Worm (Caenorhabditis elegans) whole organism, young adult: ENCODE data around the gene F07E5.12.

Experiments
- Y79H2A.3 ChIP-seq: fragments of 200-800 bp; sonication (Bioruptor generic); conservative IDR thresholded peaks from 2 replicates; pipeline ENCODE4 v1.3.6; 2022; ENCODE audit warnings: missing genetic modification reagents, missing genetic modification characterization, missing compliant biosample characterization
- cebp-1 ChIP-seq, 2 experiments: fragments of 200-800 bp in 1 of 2; sonication (Bioruptor generic) in 1 of 2; sonication (generic microtip) in 1 of 2; IDR thresholded peaks in 1 of 2; optimal IDR thresholded peaks in 1 of 2; 2 replicates each; pipeline versions ENCODE4 v1.3.6 to Lab custom; 2017 to 2022; ENCODE audit warnings: missing compliant biosample characterization in 2 of 2, missing genetic modification characterization in 2 of 2, mild to moderate bottlenecking in 1 of 2, missing genetic modification reagents in 1 of 2, moderate library complexity in 1 of 2
- ekl-4 ChIP-seq: fragments of 200-800 bp; sonication (Bioruptor generic); IDR thresholded peaks from 2 replicates; pipeline ENCODE4 v1.3.6; 2022; ENCODE audit warnings: missing genetic modification reagents, missing genetic modification characterization, missing compliant biosample characterization
- lag-1 ChIP-seq: fragments of 200-800 bp; sonication (Bioruptor generic); IDR thresholded peaks from 2 replicates; pipeline ENCODE4 v1.3.6; 2022; ENCODE audit warnings: missing genetic modification reagents, missing genetic modification characterization, missing compliant biosample characterization
- mes-4 ChIP-seq: sonication (generic microtip); optimal IDR thresholded peaks from 2 replicates; lab custom pipeline; 2016; ENCODE audit warnings: missing genotype, missing genetic modification characterization, missing compliant biosample characterization
- tbx-9 ChIP-seq: sonication (generic microtip); optimal IDR thresholded peaks from 2 replicates; lab custom pipeline; 2016; ENCODE audit warnings: borderline replicate concordance, missing genetic modification characterization, inconsistent platforms, missing compliant biosample characterization
- ztf-18 ChIP-seq: sonication (generic microtip); optimal IDR thresholded peaks from 2 replicates; lab custom pipeline; 2016; ENCODE audit warnings: missing genotype, mild to moderate bottlenecking, missing genetic modification characterization, missing compliant biosample characterization
- ztf-22 ChIP-seq: fragments of 200-800 bp; sonication (Bioruptor generic); optimal IDR thresholded peaks from 2 replicates; lab custom pipeline; 2018; ENCODE audit warnings: mild to moderate bottlenecking, missing genetic modification characterization, moderate library complexity, missing compliant biosample characterization
- ztf-25 ChIP-seq: fragments of 200-800 bp; sonication (Bioruptor generic); IDR thresholded peaks from 2 replicates; pipeline ENCODE4 v1.3.6; 2022; ENCODE audit warnings: missing genetic modification reagents, missing genetic modification characterization, missing compliant biosample characterization

- TF ChIP-seq ztf-25 (GFP tag; lab: Robert Waterston, UW) (no peak), tbx-9 (tag; lab: Kevin White, UChicago) (no peak), Y79H2A.3 (no peak), cebp-1 (GFP tag; IDR thresholded peaks at IDR 0.05; lab: Robert Waterston, UW) (no peak), cebp-1 (tag; optimal IDR thresholded peaks at IDR 0.05; lab: Kevin White, UChicago) (no peak), ekl-4 (GFP tag; lab: Robert Waterston, UW) (no peak), ztf-22 (no peak), mes-4 (tag; lab: Kevin White, UChicago) (no peak), ztf-18 (tag; lab: Kevin White, UChicago) (no peak), lag-1 (GFP tag; lab: Robert Waterston, UW) (no peak)
These were observed 45.2 kb downstream of the F07E5.12 start, which contains the start of gene R52.6 for ce11 chrII:2112948-2113347.
